Worm (Caenorhabditis elegans) whole organism, L3 larva: ENCODE measurements around the gene alfa-1.

ENCODE experiments used
- lin-39 ChIP-seq: fragments of 150-350 bp; optimal IDR thresholded peaks from 2 replicates; lab custom pipeline; 2018; ENCODE audit warnings: missing biosample characterization, missing genetic modification reagents, missing genetic modification characterization
- ztf-11 ChIP-seq: fragments of 150-350 bp; optimal IDR thresholded peaks from 2 replicates; lab custom pipeline; 2014; ENCODE audit warnings: missing biosample characterization, missing genetic modification characterization

DNA sequence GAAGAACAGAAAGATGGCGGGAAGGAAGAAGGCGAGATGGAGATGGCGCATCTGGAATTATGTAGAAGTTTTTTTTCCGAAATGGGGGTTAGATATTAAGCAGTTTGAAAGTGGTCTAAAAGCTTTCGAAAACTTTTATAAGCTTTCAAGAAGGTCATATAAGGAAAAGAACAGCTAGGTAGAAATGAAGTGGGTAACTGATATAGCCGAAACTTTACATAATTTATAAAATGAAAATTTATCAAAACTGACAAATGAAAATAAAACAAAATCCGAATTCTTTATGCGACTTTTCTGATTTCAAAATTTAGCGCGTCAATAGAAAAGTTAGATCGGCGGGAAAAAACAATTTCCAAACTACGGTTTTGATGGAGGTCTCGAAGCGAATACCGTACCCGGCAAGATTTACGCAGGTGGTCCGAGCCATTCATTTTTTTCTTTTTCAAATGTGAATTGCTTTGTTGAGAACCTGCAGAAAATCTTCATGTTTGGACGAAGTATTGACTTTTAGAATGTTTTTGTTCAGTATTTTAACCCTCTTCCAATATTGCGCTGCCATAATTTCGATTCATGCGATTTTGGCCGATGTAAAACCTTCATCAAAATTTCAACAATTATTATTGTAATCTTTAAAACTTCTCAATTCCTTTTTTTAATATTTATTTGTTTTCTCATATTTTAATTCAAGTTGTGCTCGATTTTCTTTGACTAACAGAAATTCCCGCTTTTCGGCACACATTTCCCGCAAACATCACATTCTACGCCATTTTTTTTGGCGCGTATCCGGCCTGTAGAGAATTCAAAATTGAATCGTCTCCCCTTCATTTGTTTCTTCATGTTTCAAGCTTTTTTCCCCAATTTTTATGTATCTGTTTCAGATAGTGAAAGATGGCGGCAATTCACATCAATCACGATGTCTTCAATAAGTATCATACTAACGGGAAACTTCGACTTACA is 1.7 kb upstream of the alfa-1 start, which contains the start of the genes F18A1.7 and rpa-1:
- TF ChIP-seq ztf-11 (tag; lab: Kevin White, UChicago) (no peak), lin-39 (no peak)
